Worm (Caenorhabditis elegans) whole organism, early embryonic: ENCODE results near the gene ntl-9.

Experiments used
- B0310.2 ChIP-seq: sonication (generic microtip); optimal IDR thresholded peaks from 2 replicates; lab custom pipeline; 2016; ENCODE audit warnings: mild to moderate bottlenecking, missing genetic modification characterization, missing compliant biosample characterization
- F13C5.2 ChIP-seq: sonication (generic microtip); optimal IDR thresholded peaks from 2 replicates; lab custom pipeline; 2017; ENCODE audit warnings: mild to moderate bottlenecking, missing genetic modification characterization, inconsistent platforms, missing compliant biosample characterization
- aly-1 ChIP-seq: sonication (generic microtip); optimal IDR thresholded peaks from 2 replicates; lab custom pipeline; 2016; ENCODE audit warnings: missing genetic modification characterization, missing compliant biosample characterization
- ama-1 ChIP-seq: fragments of 150-350 bp; optimal IDR thresholded peaks from 2 replicates; lab custom pipeline; 2014
- flt-1 ChIP-seq: fragments of 200-800 bp; sonication (Bioruptor generic); IDR thresholded peaks from 2 replicates; pipeline ENCODE4 v1.3.6; 2022; ENCODE audit warnings: missing genetic modification characterization, missing compliant biosample characterization
- pes-1 ChIP-seq: fragments of 200-800 bp; sonication (Bioruptor generic); IDR thresholded peaks from 2 replicates; pipeline ENCODE4 v1.3.6; 2022; ENCODE audit warnings: missing genetic modification reagents, missing genetic modification characterization, missing compliant biosample characterization
- tbx-11 ChIP-seq: fragments of 200-800 bp; sonication (Bioruptor generic); IDR thresholded peaks from 2 replicates; pipeline ENCODE4 v1.3.6; 2022; ENCODE audit warnings: missing genetic modification characterization, missing compliant biosample characterization
- tra-4 ChIP-seq: sonication (generic microtip); optimal IDR thresholded peaks from 2 replicates; lab custom pipeline; 2017; ENCODE audit warnings: missing genetic modification characterization, missing compliant biosample characterization

ce11 chrIII:4967236-4967635, 22.9 kb downstream of the ntl-9 start:
- no peak for TF ChIP-seq aly-1
- TF ChIP-seq B0310.2 (tag; lab: Kevin White, UChicago) = no peak
- TF ChIP-seq tra-4 (tag; lab: Kevin White, UChicago) = no peak
- TF ChIP-seq pes-1 (GFP tag; lab: Robert Waterston, UW) = no peak
- no peak for TF ChIP-seq ama-1 (lab: Kevin White, UChicago)
- TF ChIP-seq tbx-11 = no peak
- TF ChIP-seq flt-1 (GFP tag; lab: Robert Waterston, UW) = no peak
- TF ChIP-seq F13C5.2 (tag; lab: Kevin White, UChicago) = no peak
